Fruit fly (Drosophila melanogaster): ENCODE measurements around the gene Sec71.

- TF ChIP-seq CG8944 (GFP tag; optimal IDR thresholded peaks at IDR 0.05) (no peak), Mes4 (GFP tag; optimal IDR thresholded peaks at IDR 0.05) (no peak), CG2875 (GFP tag; optimal IDR thresholded peaks at IDR 0.05) (no peak), trh (GFP tag; optimal IDR thresholded peaks at IDR 0.05) (no peak), Max (GFP tag; optimal IDR thresholded peaks at IDR 0.05) (no peak), sqz (GFP tag; optimal IDR thresholded peaks at IDR 0.05) (no peak), bab2 (GFP tag; optimal IDR thresholded peaks at IDR 0.05) (no peak), esg (GFP tag; conservative IDR thresholded peaks at IDR 0.05) (no peak)
Observed at dm6 chr2L:13842572-13842971, 49.3 kb downstream of the Sec71 start.

All from whole organism, embryonic.